Fruit fly (Drosophila melanogaster): Measurements from ENCODE around the gene Ir68a.

The Ir68a gene

DNA sequence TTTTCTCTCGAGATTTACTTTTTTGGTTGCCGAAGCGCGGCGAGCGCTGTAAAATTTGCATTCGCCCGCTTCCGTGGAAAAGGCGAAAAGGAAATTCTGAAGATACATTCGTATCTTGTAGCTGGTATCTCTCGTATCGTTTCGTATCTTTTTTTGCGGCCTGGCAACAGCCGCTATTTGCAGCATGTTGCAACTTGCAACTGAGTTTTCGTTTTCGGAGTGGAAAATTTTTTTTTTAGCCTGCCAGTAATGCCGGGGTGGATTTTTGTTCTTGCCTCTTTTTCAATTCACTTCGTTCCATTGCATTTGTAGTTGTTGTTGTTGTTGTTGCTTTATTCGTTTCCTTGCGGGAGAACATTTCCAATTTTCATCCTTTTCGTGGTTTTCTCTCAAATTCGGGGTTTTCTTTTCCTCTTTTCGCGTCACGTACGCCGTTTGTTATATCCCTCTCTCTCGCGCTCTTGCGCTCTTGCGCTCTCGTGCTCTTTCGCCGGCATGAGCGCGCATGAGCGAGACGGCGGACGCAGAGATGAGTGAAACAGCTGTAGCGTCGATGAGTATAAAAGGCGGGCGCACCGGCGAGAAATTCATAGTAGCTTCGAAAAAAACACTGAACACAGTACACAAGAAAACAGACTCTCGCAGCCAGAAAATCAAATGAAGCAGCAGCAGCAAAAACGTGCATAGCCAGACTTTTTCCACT is 15.9 kb upstream of the Ir68a start, which contains the start of gene scyl (continued):
- peak; percentile 91 for TF ChIP-seq rib (GFP tag; IDR thresholded peaks at IDR 0.05)
- peak; percentile 37 for TF ChIP-seq CG18476 (GFP tag; optimal IDR thresholded peaks at IDR 0.05)
- TF ChIP-seq Sox102F (GFP tag; optimal IDR thresholded peaks at IDR 0.05), result no peak
- no peak for TF ChIP-seq Poxn (GFP tag; IDR thresholded peaks at IDR 0.05)
- peak in 1 of 2 experiments; percentile 26 for TF ChIP-seq tll (GFP tag; optimal IDR thresholded peaks at IDR 0.05)
- TF ChIP-seq CG16779 (GFP tag; IDR thresholded peaks at IDR 0.05), result peak; percentile 75
- TF ChIP-seq slou (GFP tag; optimal IDR thresholded peaks at IDR 0.05), result no peak
- TF ChIP-seq E2f2 (GFP tag; IDR thresholded peaks at IDR 0.05), result peak; percentile 30; the same call in 1 of the 2 replicates
- peak; percentile 56 for TF ChIP-seq scrt (GFP tag; optimal IDR thresholded peaks at IDR 0.05)
- no peak for TF ChIP-seq CG14710 (tag; optimal IDR thresholded peaks at IDR 0.05)
- TF ChIP-seq pum (GFP tag; optimal IDR thresholded peaks at IDR 0.05), result no peak
- no peak for TF ChIP-seq Usf (GFP tag; optimal IDR thresholded peaks at IDR 0.05)
- TF ChIP-seq sna (GFP tag; IDR thresholded peaks at IDR 0.05; ENCODE audit: partially characterized antibody), result peak; percentile 74
- no peak for TF ChIP-seq Dfd (GFP tag; optimal IDR thresholded peaks at IDR 0.05)
- no peak for TF ChIP-seq lola (GFP tag; optimal IDR thresholded peaks at IDR 0.05)
- peak; percentile 71; the same call in 2 of the 3 replicates for TF ChIP-seq HLH4C (GFP tag; IDR thresholded peaks at IDR 0.05; ENCODE audit: partially characterized antibody)
- peak; percentile 13 for TF ChIP-seq nmo (GFP tag; optimal IDR thresholded peaks at IDR 0.05)
- TF ChIP-seq CG18262 (tag; optimal IDR thresholded peaks at IDR 0.05), result peak; percentile 41
- TF ChIP-seq pita (GFP tag; optimal IDR thresholded peaks at IDR 0.05), result no peak
- no peak for TF ChIP-seq Ssrp (tag; optimal IDR thresholded peaks at IDR 0.05)
- peak; percentile 61 for TF ChIP-seq PHDP (tag; optimal IDR thresholded peaks at IDR 0.05)
- TF ChIP-seq Hmx (GFP tag; optimal IDR thresholded peaks at IDR 0.05), result no peak
- TF ChIP-seq Hr51 (GFP tag; optimal IDR thresholded peaks at IDR 0.05), result peak; percentile 23 to 26
- TF ChIP-seq Gsc (GFP tag; IDR thresholded peaks at IDR 0.05), result no peak
- TF ChIP-seq CG14965 (GFP tag; optimal IDR thresholded peaks at IDR 0.05; ENCODE audit: borderline replicate concordance), result no peak
- peak; percentile 41 for TF ChIP-seq eyg (GFP tag; optimal IDR thresholded peaks at IDR 0.05)
- peak; percentile 55; the same call in 1 of the 2 replicates for TF ChIP-seq Scr (GFP tag; IDR thresholded peaks at IDR 0.05; ENCODE audit: partially characterized antibody)
- peak; percentile 29 for TF ChIP-seq Xrp1 (GFP tag; IDR thresholded peaks at IDR 0.05)
- TF ChIP-seq ato (GFP tag; IDR thresholded peaks at IDR 0.05; ENCODE audit: partially characterized antibody), result peak; percentile 72
- TF ChIP-seq pnt (GFP tag; optimal IDR thresholded peaks at IDR 0.05), result peak; percentile 23
- TF ChIP-seq CG16863 (GFP tag; optimal IDR thresholded peaks at IDR 0.05), result peak; percentile 26
- TF ChIP-seq salm (tag; optimal IDR thresholded peaks at IDR 0.05), result peak; percentile 50
- TF ChIP-seq Rx (GFP tag; IDR thresholded peaks at IDR 0.05), result no peak; the same call in 1 of the 2 replicates
- TF ChIP-seq dm (GFP tag; optimal IDR thresholded peaks at IDR 0.05), result peak; percentile 26
- TF ChIP-seq lov (optimal IDR thresholded peaks at IDR 0.05), result no peak
- peak; percentile 82 for TF ChIP-seq lov (GFP tag; IDR thresholded peaks at IDR 0.05)
- TF ChIP-seq crol (GFP tag; IDR thresholded peaks at IDR 0.05), result peak; percentile 31; the same call in 1 of the 2 replicates
- TF ChIP-seq CG4360 (GFP tag; IDR thresholded peaks at IDR 0.05), result peak; percentile 97
- TF ChIP-seq fd102C (GFP tag; optimal IDR thresholded peaks at IDR 0.05), result peak; percentile 29
- no peak for TF ChIP-seq Sin3A (optimal IDR thresholded peaks at IDR 0.05)
- peak; percentile 86 for TF ChIP-seq lab (GFP tag; optimal IDR thresholded peaks at IDR 0.05)
- peak; percentile 73 for TF ChIP-seq cwo (GFP tag; optimal IDR thresholded peaks at IDR 0.05)
- TF ChIP-seq CG9932 (GFP tag; IDR thresholded peaks at IDR 0.05), result peak; percentile 53
- TF ChIP-seq org-1 (GFP tag; optimal IDR thresholded peaks at IDR 0.05), result peak; percentile 33
- TF ChIP-seq Trl (optimal IDR thresholded peaks at IDR 0.05), result peak; percentile 97 to 99
- TF ChIP-seq Trl (GFP tag; optimal IDR thresholded peaks at IDR 0.05), result peak; percentile 91
- peak; percentile 76 for TF ChIP-seq Deaf1 (tag; optimal IDR thresholded peaks at IDR 0.05)
- TF ChIP-seq bbx (GFP tag; IDR thresholded peaks at IDR 0.05; ENCODE audit: partially characterized antibody), result peak; percentile 79
- TF ChIP-seq CG30020 (tag; optimal IDR thresholded peaks at IDR 0.05), result no peak

All from whole organism, embryonic.